Fruit fly (Drosophila melanogaster): ENCODE results near the gene CG15529.

DNA sequence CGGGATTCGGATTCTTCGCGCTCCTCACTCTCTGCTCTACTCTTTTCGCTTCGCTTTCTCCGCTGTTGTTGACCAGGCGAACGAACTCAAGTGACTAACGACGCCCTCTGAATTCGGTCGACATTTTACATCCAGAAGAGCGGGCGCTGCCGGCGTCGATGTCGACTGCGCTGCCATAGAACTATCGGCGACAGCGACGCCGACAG, 50.9 kb downstream of the CG15529 start, which contains the start of gene CG9743:
- no peak for TF ChIP-seq usp (GFP tag; optimal IDR thresholded peaks at IDR 0.05)
- no peak for TF ChIP-seq Hr83 (GFP tag; optimal IDR thresholded peaks at IDR 0.05; ENCODE audit: poor library complexity, severe bottlenecking)
- no peak for TF ChIP-seq Hr78 (GFP tag; optimal IDR thresholded peaks at IDR 0.05)
- no peak for TF ChIP-seq N (GFP tag; optimal IDR thresholded peaks at IDR 0.05)
- TF ChIP-seq OdsH (GFP tag; optimal IDR thresholded peaks at IDR 0.05): no peak
- TF ChIP-seq h (GFP tag; optimal IDR thresholded peaks at IDR 0.05): no peak
- no peak for TF ChIP-seq pan (optimal IDR thresholded peaks at IDR 0.05)
- no peak for TF ChIP-seq Dfd (GFP tag; optimal IDR thresholded peaks at IDR 0.05)
- no peak for TF ChIP-seq GATAd (GFP tag; optimal IDR thresholded peaks at IDR 0.05)
- no peak for TF ChIP-seq psq (GFP tag; optimal IDR thresholded peaks at IDR 0.05)
- TF ChIP-seq foxo (GFP tag; optimal IDR thresholded peaks at IDR 0.05): no peak
- no peak for TF ChIP-seq woc (GFP tag; optimal IDR thresholded peaks at IDR 0.05)
